Worm (Caenorhabditis elegans) whole organism, L2 larva: ENCODE data around the gene F36D3.14.

Experiments used
- R02D3.7 ChIP-seq: fragments of 150-350 bp; optimal IDR thresholded peaks from 2 replicates; lab custom pipeline; 2014; ENCODE audit warnings: missing biosample characterization, missing genetic modification characterization
- ZK546.5 ChIP-seq: sonication (generic microtip); optimal IDR thresholded peaks from 2 replicates; lab custom pipeline; 2017; ENCODE audit warnings: missing biosample characterization, missing genetic modification characterization
- ceh-82 ChIP-seq: fragments of 150-350 bp; optimal IDR thresholded peaks from 2 replicates; lab custom pipeline; 2014; ENCODE audit warnings: missing biosample characterization, missing genetic modification characterization
- lin-13 ChIP-seq: fragments of 150-350 bp; optimal IDR thresholded peaks from 2 replicates; lab custom pipeline; 2014; ENCODE audit warnings: missing biosample characterization, missing genetic modification reagents, missing genetic modification characterization
- lin-39 ChIP-seq: fragments of 150-350 bp; optimal IDR thresholded peaks from 2 replicates; lab custom pipeline; 2014; ENCODE audit warnings: missing biosample characterization, missing genetic modification reagents, missing genetic modification characterization
- lsy-2 ChIP-seq, 2 experiments: fragments of 150-350 bp in 1 of 2; sonication (generic microtip) in 1 of 2; optimal IDR thresholded peaks; 2 replicates each; lab custom pipeline; 2014 to 2017; ENCODE audit warnings: missing biosample characterization in 2 of 2, missing genetic modification characterization in 2 of 2
- mbf-1 ChIP-seq: sonication (generic microtip); optimal IDR thresholded peaks from 2 replicates; lab custom pipeline; 2017; ENCODE audit warnings: missing biosample characterization, missing genetic modification characterization
- nhr-12 ChIP-seq: fragments of 150-350 bp; optimal IDR thresholded peaks from 2 replicates; lab custom pipeline; 2014; ENCODE audit warnings: missing biosample characterization, missing genetic modification characterization
- nhr-23 ChIP-seq: fragments of 150-350 bp; optimal IDR thresholded peaks from 2 replicates; lab custom pipeline; 2014; ENCODE audit warnings: missing biosample characterization, missing genetic modification reagents, missing genetic modification characterization
- nhr-6 ChIP-seq: fragments of 150-350 bp; optimal IDR thresholded peaks from 2 replicates; lab custom pipeline; 2014; ENCODE audit warnings: missing biosample characterization, missing genetic modification characterization
- zag-1 ChIP-seq: fragments of 150-350 bp; optimal IDR thresholded peaks from 2 replicates; lab custom pipeline; 2014; ENCODE audit warnings: missing biosample characterization, missing genetic modification characterization

ce11 chrV:16503164-16503563, at the start of gene F36D3.14:
- TF ChIP-seq mbf-1 (tag; lab: Kevin White, UChicago) (no peak), zag-1 (tag; lab: Kevin White, UChicago) (no peak), nhr-6 (tag; lab: Kevin White, UChicago) (no peak), lsy-2 (tag; optimal IDR thresholded peaks at IDR 0.05; lab: Kevin White, UChicago) (no peak), nhr-12 (tag; lab: Kevin White, UChicago) (no peak), ceh-82 (no peak), nhr-23 (tag; lab: Kevin White, UChicago) (no peak), ZK546.5 (no peak), lin-13 (no peak), R02D3.7 (tag; lab: Kevin White, UChicago) (no peak), lin-39 (tag; lab: Kevin White, UChicago) (no peak)
